Fruit fly (Drosophila melanogaster) whole organism, wandering third instar larva: ENCODE results near the gene CG34134.

ENCODE experiments used
- Dfd ChIP-seq: fragments of >200 bp; optimal IDR thresholded peaks from 2 replicates; lab custom pipeline; 2017; ENCODE audit warnings: missing biosample characterization, missing genetic modification characterization
- Hr78 ChIP-seq: fragments of >200 bp; optimal IDR thresholded peaks from 2 replicates; lab custom pipeline; 2017; ENCODE audit warnings: missing biosample characterization, missing genetic modification characterization
- Rel ChIP-seq, 2 experiments: fragments of 200-800 bp; sonication (Bioruptor generic) in 1 of 2; optimal IDR thresholded peaks; 2 replicates in 1 of 2; 3 replicates in 1 of 2; lab custom pipeline; 2016 to 2019; ENCODE audit warnings: mild to moderate bottlenecking in 2 of 2, missing biosample characterization in 2 of 2, missing genetic modification characterization in 2 of 2, moderate library complexity in 1 of 2
- dsf ChIP-seq: sonication (Bioruptor generic); optimal IDR thresholded peaks from 2 replicates; lab custom pipeline; 2016; ENCODE audit warnings: missing biosample characterization, missing genetic modification characterization, borderline replicate concordance
- usp ChIP-seq: fragments of >200 bp; optimal IDR thresholded peaks from 2 replicates; lab custom pipeline; 2017; ENCODE audit warnings: missing biosample characterization, missing genetic modification characterization

DNA sequence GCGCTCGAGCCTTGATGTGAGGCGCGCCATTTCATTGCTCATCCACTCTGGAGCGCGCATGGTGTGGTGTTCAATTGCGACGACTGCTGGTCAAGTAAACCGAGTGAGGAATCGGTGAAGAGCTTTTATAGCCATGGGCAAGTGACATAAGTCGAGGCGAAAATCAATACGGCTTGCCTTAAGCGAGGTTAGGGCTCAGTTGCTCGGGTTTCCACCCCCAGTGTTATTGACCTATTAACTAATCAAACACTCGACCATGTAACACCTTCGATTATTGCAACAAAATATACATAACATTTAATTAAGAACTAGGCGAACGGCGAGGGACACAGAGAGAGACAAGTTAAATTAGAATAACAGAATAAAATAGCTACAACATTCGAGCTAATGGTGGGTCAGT lies at the start of gene CG34134:
- TF ChIP-seq Hr78 (no peak), dsf (no peak), usp (GFP tag; lab: Kevin White, UChicago) (no peak), Rel (GFP tag; optimal IDR thresholded peaks at IDR 0.05; lab: Kevin White, UChicago) (no peak), Rel (tag; optimal IDR thresholded peaks at IDR 0.05; lab: Kevin White, UChicago) (no peak), Dfd (GFP tag; lab: Kevin White, UChicago) (no peak)
